Worm (Caenorhabditis elegans) whole organism, L4 larva: ENCODE measurements around the gene clec-57.
A peak's percentile ranks its signal among the peaks of the same experiment; 100 is the strongest.

Source experiments
- F26F4.8 ChIP-seq: fragments of 200-800 bp; sonication (Bioruptor generic); conservative IDR thresholded peaks from 2 replicates; pipeline ENCODE4 v1.3.6; 2022; ENCODE audit warnings: missing genetic modification characterization, missing compliant biosample characterization
- aha-1 ChIP-seq: fragments of 150-350 bp; peaks from one replicate; lab custom pipeline; 2014; ENCODE audit warnings: missing biosample characterization, missing genetic modification characterization
- ceh-44 ChIP-seq: fragments of 200-800 bp; sonication (Bioruptor generic); IDR thresholded peaks from 2 replicates; pipeline ENCODE4 v1.3.6; 2022; ENCODE audit warnings: missing genetic modification reagents, missing genetic modification characterization, missing compliant biosample characterization
- cey-2 ChIP-seq: sonication (generic microtip); optimal IDR thresholded peaks from 3 replicates; lab custom pipeline; 2017; ENCODE audit warnings: missing genetic modification characterization, mild to moderate bottlenecking, missing compliant biosample characterization, antibody characterized with exemption, borderline replicate concordance; ENCODE audit not compliant: insufficient read depth
- daf-12 ChIP-seq: fragments of 150-350 bp; optimal IDR thresholded peaks from 2 replicates; lab custom pipeline; 2014; ENCODE audit warnings: missing biosample characterization, missing genetic modification reagents, missing genetic modification characterization
- dpl-1 ChIP-seq: fragments of 150-350 bp; optimal IDR thresholded peaks from 2 replicates; lab custom pipeline; 2014; ENCODE audit warnings: missing biosample characterization, missing genetic modification reagents, missing genetic modification characterization
- dve-1 ChIP-seq: sonication (generic microtip); optimal IDR thresholded peaks from 2 replicates; lab custom pipeline; 2017; ENCODE audit warnings: antibody characterized with exemption, mild to moderate bottlenecking, missing genetic modification characterization, missing compliant biosample characterization; ENCODE audit not compliant: insufficient read depth
- egl-27 ChIP-seq: sonication (generic microtip); optimal IDR thresholded peaks from 3 replicates; lab custom pipeline; 2017; ENCODE audit warnings: missing biosample characterization, missing genetic modification reagents, missing genetic modification characterization
- fkh-10 ChIP-seq: fragments of 150-350 bp; optimal IDR thresholded peaks from 2 replicates; lab custom pipeline; 2014; ENCODE audit warnings: missing biosample characterization, missing genetic modification reagents, missing genetic modification characterization
- hif-1 ChIP-seq, 2 experiments: sonication (generic microtip); optimal IDR thresholded peaks; 2 replicates each; lab custom pipeline; 2016 to 2017; ENCODE audit warnings: missing compliant biosample characterization in 2 of 2, missing genetic modification characterization in 2 of 2, missing genetic modification reagents in 2 of 2, missing genotype in 2 of 2, mild to moderate bottlenecking in 1 of 2
- hlh-30 ChIP-seq: sonication (generic microtip); optimal IDR thresholded peaks from 2 replicates; lab custom pipeline; 2017; ENCODE audit warnings: antibody characterized with exemption, mild to moderate bottlenecking, missing genetic modification characterization, missing compliant biosample characterization; ENCODE audit not compliant: insufficient read depth
- hmg-1.1 ChIP-seq: fragments of 200-800 bp; sonication (Bioruptor generic); IDR thresholded peaks from 2 replicates; pipeline ENCODE4 v1.3.6; 2022; ENCODE audit warnings: missing genetic modification reagents, missing genetic modification characterization, missing compliant biosample characterization
- jun-1 ChIP-seq: fragments of 150-350 bp; optimal IDR thresholded peaks from 2 replicates; lab custom pipeline; 2014; ENCODE audit warnings: missing biosample characterization, missing genetic modification reagents, missing genetic modification characterization
- madf-9 ChIP-seq: fragments of 200-800 bp; sonication (Bioruptor generic); conservative IDR thresholded peaks from 2 replicates; pipeline ENCODE4 v1.3.6; 2022; ENCODE audit warnings: missing genetic modification reagents, missing genetic modification characterization, missing compliant biosample characterization
- mdl-1 ChIP-seq, 2 experiments: fragments of 150-350 bp in 1 of 2; sonication (generic microtip) in 1 of 2; optimal IDR thresholded peaks; 2 replicates each; lab custom pipeline; 2014 to 2017; ENCODE audit warnings: missing biosample characterization in 2 of 2, missing genetic modification characterization in 2 of 2
- mxl-3 ChIP-seq: fragments of 200-800 bp; sonication (Bioruptor generic); optimal IDR thresholded peaks from 2 replicates; lab custom pipeline; 2018; ENCODE audit warnings: mild to moderate bottlenecking, missing genetic modification characterization, missing compliant biosample characterization
- nhr-28 ChIP-seq: fragments of 150-350 bp; optimal IDR thresholded peaks from 2 replicates; lab custom pipeline; 2014; ENCODE audit warnings: missing biosample characterization, missing genetic modification characterization
- nhr-42 ChIP-seq: fragments of 200-800 bp; sonication (Bioruptor generic); IDR thresholded peaks from 2 replicates; pipeline ENCODE4 v1.3.6; 2022; ENCODE audit warnings: missing genetic modification characterization, missing compliant biosample characterization
- nhr-6 ChIP-seq: fragments of 150-350 bp; optimal IDR thresholded peaks from 2 replicates; lab custom pipeline; 2014; ENCODE audit warnings: missing biosample characterization, missing genetic modification characterization
- nhr-76 ChIP-seq: fragments of 150-350 bp; optimal IDR thresholded peaks from 2 replicates; lab custom pipeline; 2014; ENCODE audit warnings: missing biosample characterization, missing genetic modification characterization
- nhr-77 ChIP-seq: fragments of 150-350 bp; optimal IDR thresholded peaks from 2 replicates; lab custom pipeline; 2014; ENCODE audit warnings: missing biosample characterization, missing genetic modification characterization
- rbr-2 ChIP-seq: sonication (generic microtip); optimal IDR thresholded peaks from 2 replicates; lab custom pipeline; 2016; ENCODE audit warnings: missing genotype, missing genetic modification characterization, missing compliant biosample characterization
- saeg-2 ChIP-seq: fragments of 200-800 bp; sonication (Bioruptor generic); IDR thresholded peaks from 2 replicates; pipeline ENCODE4 v1.3.6; 2022; ENCODE audit warnings: missing genetic modification reagents, missing genetic modification characterization, missing compliant biosample characterization
- spr-1 ChIP-seq: sonication (generic microtip); optimal IDR thresholded peaks from 2 replicates; lab custom pipeline; 2016; ENCODE audit warnings: mild to moderate bottlenecking, missing genetic modification characterization, missing compliant biosample characterization
- tra-1 ChIP-seq: fragments of 200-800 bp; sonication (Bioruptor generic); IDR thresholded peaks from 2 replicates; pipeline ENCODE4 v1.3.6; 2022; ENCODE audit warnings: missing genetic modification reagents, missing genetic modification characterization, missing compliant biosample characterization
- unc-62 ChIP-seq, 3 experiments: fragments of 150-350 bp in 1 of 3; sonication (generic microtip); optimal IDR thresholded peaks in 2 of 3; peaks in 1 of 3; 1 replicate in 1 of 3; 2 replicates in 2 of 3; lab custom pipeline; 2014 to 2017; ENCODE audit warnings: missing biosample characterization in 3 of 3, missing genetic modification characterization in 3 of 3, missing genetic modification reagents in 3 of 3, missing genotype in 1 of 3
- ztf-11 ChIP-seq: fragments of 150-350 bp; optimal IDR thresholded peaks from 2 replicates; lab custom pipeline; 2014; ENCODE audit warnings: missing biosample characterization, missing genetic modification characterization
- ztf-7 ChIP-seq: fragments of 150-350 bp; optimal IDR thresholded peaks from 2 replicates; lab custom pipeline; 2014; ENCODE audit warnings: missing biosample characterization, missing genetic modification characterization

The clec-57 gene

ce11 chrV:14510746-14511145, 41.7 kb downstream of the clec-57 start, which contains the start of gene R02D5.9:
Gene R02D5.9, minus strand, starts transcription at chrV:14511123.
- TF ChIP-seq nhr-76: peak; percentile 14
- peak; percentile 91 for TF ChIP-seq mxl-3 (GFP tag; lab: Kevin White, UChicago)
- no peak for TF ChIP-seq fkh-10 (GFP tag; lab: Kevin White, UChicago)
- peak; percentile 52 for TF ChIP-seq cey-2 (tag; lab: Kevin White, UChicago)
- TF ChIP-seq unc-62 (GFP tag; optimal IDR thresholded peaks at IDR 0.05 in 1 of 2; lab: Kevin White, UChicago): peak in 1 of 2 experiments; percentile 85
- TF ChIP-seq unc-62 (tag; optimal IDR thresholded peaks at IDR 0.05; lab: Kevin White, UChicago): no peak
- TF ChIP-seq ceh-44 (GFP tag; lab: Robert Waterston, UW): no peak
- TF ChIP-seq nhr-6: peak; percentile 85
- peak; percentile 85 for TF ChIP-seq hlh-30 (tag; lab: Kevin White, UChicago)
- TF ChIP-seq egl-27 (tag; lab: Kevin White, UChicago): no peak
- no peak for TF ChIP-seq F26F4.8 (GFP tag; lab: Robert Waterston, UW)
- TF ChIP-seq dve-1 (tag; lab: Kevin White, UChicago): peak; percentile 61
- peak; percentile 89 for TF ChIP-seq nhr-28 (tag; lab: Kevin White, UChicago)
- peak; percentile 47 for TF ChIP-seq nhr-77 (tag; lab: Kevin White, UChicago)
- TF ChIP-seq saeg-2 (GFP tag; lab: Robert Waterston, UW): no peak
- no peak for TF ChIP-seq hif-1 (tag; optimal IDR thresholded peaks at IDR 0.05; lab: Kevin White, UChicago)
- TF ChIP-seq tra-1 (GFP tag; lab: Robert Waterston, UW): peak; percentile 54; the same call in 1 of the 2 replicates
- peak; percentile 77 to 97 for TF ChIP-seq mdl-1 (tag; optimal IDR thresholded peaks at IDR 0.05; lab: Kevin White, UChicago)

ce11 chrV:14518010-14518409, 49.0 kb downstream of the clec-57 start, which contains the start of gene R02D5.6:
Gene R02D5.6, minus strand, starts transcription at chrV:14518110.
- TF ChIP-seq jun-1 (tag; lab: Kevin White, UChicago): no peak
- no peak for TF ChIP-seq nhr-42 (GFP tag; lab: Robert Waterston, UW)

ce11 chrV:14519268-14519667, 50.2 kb downstream of the clec-57 start, which contains the start of gene R02D5.8:
Gene R02D5.8, minus strand, starts transcription at chrV:14519368.
- no peak for TF ChIP-seq ztf-7 (tag; lab: Kevin White, UChicago)
- TF ChIP-seq rbr-2 (tag; lab: Kevin White, UChicago): no peak
- no peak for TF ChIP-seq ztf-11
- no peak for TF ChIP-seq daf-12 (tag; lab: Kevin White, UChicago)
- TF ChIP-seq dve-1 (tag; lab: Kevin White, UChicago): no peak
- no peak for TF ChIP-seq spr-1 (tag; lab: Kevin White, UChicago)
- no peak for TF ChIP-seq hmg-1.1 (GFP tag; lab: Robert Waterston, UW)
- no peak for TF ChIP-seq aha-1 (tag; lab: Kevin White, UChicago)
- no peak for TF ChIP-seq dpl-1

ce11 chrV:14521000-14521399, 52.0 kb downstream of the clec-57 start, which contains the start of gene C53A5.17:
Gene C53A5.17, minus strand, starts transcription at chrV:14521100.
- TF ChIP-seq unc-62 (GFP tag; optimal IDR thresholded peaks at IDR 0.05 in 1 of 2; lab: Kevin White, UChicago): peak in 1 of 2 experiments; percentile 32
- no peak for TF ChIP-seq unc-62 (tag; optimal IDR thresholded peaks at IDR 0.05; lab: Kevin White, UChicago)
- TF ChIP-seq madf-9: no peak
